Fruit fly (Drosophila melanogaster) whole organism, adult: ENCODE measurements around the gene Pxn.

ENCODE experiments used
- CG11617 ChIP-seq: fragments of 200-800 bp; sonication (Bioruptor generic); optimal IDR thresholded peaks from 2 replicates; lab custom pipeline; 2017; ENCODE audit warnings: mild to moderate bottlenecking, missing biosample characterization, missing genetic modification reagents, missing genetic modification characterization
- CG14711 ChIP-seq: fragments of 200-800 bp; sonication (Bioruptor generic); optimal IDR thresholded peaks from 2 replicates; lab custom pipeline; 2018; ENCODE audit warnings: missing biosample characterization, mild to moderate bottlenecking, missing genetic modification characterization, moderate library complexity
- CG1620 ChIP-seq: fragments of 200-800 bp; sonication (Bioruptor generic); optimal IDR thresholded peaks from 2 replicates; lab custom pipeline; 2016; ENCODE audit warnings: missing biosample characterization, missing genetic modification characterization
- Crg-1 ChIP-seq: fragments of 200-800 bp; sonication (Bioruptor generic); optimal IDR thresholded peaks from 2 replicates; lab custom pipeline; 2016; ENCODE audit warnings: missing biosample characterization, missing genetic modification characterization
- bab1 ChIP-seq: fragments of 200-800 bp; sonication (Bioruptor generic); optimal IDR thresholded peaks from 3 replicates; lab custom pipeline; 2019; ENCODE audit warnings: missing biosample characterization, mild to moderate bottlenecking, missing genetic modification characterization, moderate library complexity
- kay ChIP-seq: fragments of 200-800 bp; sonication (Bioruptor generic); peaks from one replicate; lab custom pipeline; 2016; ENCODE audit warnings: missing biosample characterization, missing genetic modification characterization, borderline replicate concordance
- ovo ChIP-seq: fragments of 200-800 bp; sonication (Bioruptor generic); optimal IDR thresholded peaks from 2 replicates; lab custom pipeline; 2016; ENCODE audit warnings: missing biosample characterization, missing genetic modification characterization
- tj ChIP-seq: fragments of 200-800 bp; sonication (Bioruptor generic); optimal IDR thresholded peaks from 3 replicates; lab custom pipeline; 2017; ENCODE audit warnings: missing biosample characterization, mild to moderate bottlenecking, missing genetic modification characterization, moderate library complexity

DNA sequence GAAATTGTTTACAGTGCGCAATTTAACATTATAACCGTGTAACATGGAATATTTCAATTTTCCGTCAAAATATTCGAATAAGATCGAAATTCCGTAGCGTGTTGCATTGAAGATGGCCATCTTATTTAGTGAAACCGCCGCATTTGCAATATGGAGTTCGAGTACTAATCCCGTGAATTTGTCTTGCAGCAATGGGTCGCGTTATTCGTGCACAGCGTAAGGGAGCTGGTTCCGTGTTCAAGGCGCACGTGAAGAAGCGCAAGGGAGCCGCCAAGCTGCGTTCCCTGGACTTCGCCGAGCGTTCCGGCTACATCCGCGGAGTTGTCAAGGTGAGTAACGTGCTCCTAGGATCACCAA lies 42.3 kb downstream of the Pxn start:
- no peak for TF ChIP-seq bab1 (GFP tag; lab: Kevin White, UChicago)
- TF ChIP-seq tj (GFP tag; lab: Kevin White, UChicago): no peak
- no peak for TF ChIP-seq CG1620 (GFP tag; lab: Kevin White, UChicago)
- no peak for TF ChIP-seq Crg-1
- no peak for TF ChIP-seq CG11617 (GFP tag; lab: Kevin White, UChicago)
- no peak for TF ChIP-seq kay
- no peak for TF ChIP-seq ovo (GFP tag; lab: Kevin White, UChicago)
- no peak for TF ChIP-seq CG14711
